Worm (Caenorhabditis elegans): ENCODE data around the gene mct-4.
A peak's percentile ranks its signal among the peaks of the same experiment; 100 is the strongest.

Gene mct-4

DNA sequence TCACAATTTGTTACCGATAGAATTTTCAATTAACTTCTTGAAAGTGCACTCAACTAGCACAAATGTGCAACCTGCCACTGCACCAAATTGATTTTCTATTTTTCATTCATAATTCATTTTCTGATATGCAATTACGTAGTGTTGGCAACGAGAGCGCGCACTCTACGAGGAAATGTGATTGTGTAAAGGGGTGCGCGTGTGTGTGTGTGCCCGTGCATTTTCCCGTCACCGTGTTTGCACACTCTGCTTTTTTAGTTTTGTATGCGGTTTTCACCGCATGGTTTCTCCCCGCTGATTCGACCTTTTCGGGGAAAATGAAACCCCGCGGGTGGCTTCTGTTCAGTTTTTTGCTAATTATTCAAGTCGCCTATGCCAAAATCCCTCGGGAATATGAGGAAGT lies 39.4 kb downstream of the mct-4 start, which contains the start of gene T07F12.2 (continued):
- TF ChIP-seq elt-2 (tag; optimal IDR thresholded peaks at IDR 0.05) (peak; percentile 21), nhr-85 (tag) (no peak), ceh-82 (tag; optimal IDR thresholded peaks at IDR 0.05) (peak in 2 of 3 experiments; percentile 5 to 59), nhr-19 (GFP tag; conservative IDR thresholded peaks at IDR 0.05) (no peak; the same call in 1 of the 2 replicates), fkh-10 (GFP tag; optimal IDR thresholded peaks at IDR 0.05) (peak; percentile 2), dsc-1 (tag; optimal IDR thresholded peaks at IDR 0.05) (peak; percentile 3), ceh-88 (GFP tag; IDR thresholded peaks at IDR 0.05) (no peak), aha-1 (tag; optimal IDR thresholded peaks at IDR 0.05) (no peak), hpl-2 (GFP tag; optimal IDR thresholded peaks at IDR 0.05) (no peak), ceh-90 (tag; optimal IDR thresholded peaks at IDR 0.05) (no peak), sup-37 (GFP tag; optimal IDR thresholded peaks at IDR 0.05) (no peak), ceh-63 (GFP tag; optimal IDR thresholded peaks at IDR 0.05) (no peak), F16B12.6 (tag; optimal IDR thresholded peaks at IDR 0.05) (peak; percentile 86), ztf-11 (tag; optimal IDR thresholded peaks at IDR 0.05) (no peak), unc-130 (tag; optimal IDR thresholded peaks at IDR 0.05) (no peak), blmp-1 (tag; optimal IDR thresholded peaks at IDR 0.05) (peak; percentile 51), nhr-12 (tag; optimal IDR thresholded peaks at IDR 0.05) (no peak), nhr-237 (tag; optimal IDR thresholded peaks at IDR 0.05) (no peak), lin-39 (tag; optimal IDR thresholded peaks at IDR 0.05) (no peak), swsn-7 (tag; optimal IDR thresholded peaks at IDR 0.05) (peak; percentile 51), nhr-47 (tag; optimal IDR thresholded peaks at IDR 0.05) (peak; percentile 69), dpl-1 (GFP tag; optimal IDR thresholded peaks at IDR 0.05) (no peak), lin-14 (GFP tag; optimal IDR thresholded peaks at IDR 0.05) (peak; percentile 46), unc-86 (tag; optimal IDR thresholded peaks at IDR 0.05) (no peak), ces-1 (GFP tag; optimal IDR thresholded peaks at IDR 0.05) (no peak), fkh-4 (tag; optimal IDR thresholded peaks at IDR 0.05; ENCODE audit: borderline replicate concordance) (no peak), hlh-4 (tag; optimal IDR thresholded peaks at IDR 0.05) (no peak), grh-1 (GFP tag; IDR thresholded peaks at IDR 0.05) (no peak), unc-62 (GFP tag; optimal IDR thresholded peaks at IDR 0.05) (no peak), pqm-1 (tag; optimal IDR thresholded peaks at IDR 0.05) (no peak)

DNA sequence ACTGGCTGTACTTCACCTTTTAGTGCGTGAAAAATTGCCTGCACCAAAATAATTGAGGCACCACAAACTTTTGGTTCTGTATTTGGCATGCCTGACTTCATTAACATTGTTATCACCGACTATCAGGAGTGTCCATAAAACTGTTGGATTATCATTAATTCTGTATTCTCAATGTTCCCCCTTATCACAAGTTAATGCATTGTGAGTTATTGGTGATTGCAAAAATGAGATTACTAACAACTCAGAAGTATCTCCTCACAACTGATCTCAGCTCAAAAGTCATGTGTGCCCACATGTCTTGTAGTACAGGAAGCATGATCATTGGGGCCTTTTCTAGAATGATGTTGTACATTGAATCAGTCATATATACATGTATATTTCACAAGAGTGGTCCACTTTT lies 43.9 kb downstream of the mct-4 start, which contains the start of gene arrd-23:
TSS of gene arrd-23 (plus strand) at position 301 of the 400 bp plus-strand sequence.
- TF ChIP-seq zag-1 (tag; optimal IDR thresholded peaks at IDR 0.05) (no peak), efl-3 (GFP tag; optimal IDR thresholded peaks at IDR 0.05) (no peak), rnt-1 (tag; optimal IDR thresholded peaks at IDR 0.05) (no peak)

DNA sequence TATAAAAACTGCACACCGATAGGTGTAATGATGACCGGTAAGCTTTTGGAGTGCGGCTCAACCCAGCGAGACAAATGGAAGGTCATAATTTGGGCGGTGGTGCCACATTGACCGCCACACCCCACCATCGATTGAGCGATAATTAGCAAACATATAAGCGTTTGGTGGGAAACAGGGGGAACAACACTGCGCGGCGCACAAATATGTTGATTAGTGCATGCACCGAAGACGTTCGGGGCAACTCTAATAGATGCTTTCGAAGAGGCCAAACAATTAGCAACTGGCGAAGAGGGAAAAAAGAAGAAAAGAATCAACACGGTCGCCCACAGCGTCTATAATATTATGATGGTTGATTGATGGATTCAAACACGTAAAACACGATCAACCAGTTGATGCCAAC lies 48.2 kb downstream of the mct-4 start:
- no peak for TF ChIP-seq lin-39 (tag; optimal IDR thresholded peaks at IDR 0.05)

DNA sequence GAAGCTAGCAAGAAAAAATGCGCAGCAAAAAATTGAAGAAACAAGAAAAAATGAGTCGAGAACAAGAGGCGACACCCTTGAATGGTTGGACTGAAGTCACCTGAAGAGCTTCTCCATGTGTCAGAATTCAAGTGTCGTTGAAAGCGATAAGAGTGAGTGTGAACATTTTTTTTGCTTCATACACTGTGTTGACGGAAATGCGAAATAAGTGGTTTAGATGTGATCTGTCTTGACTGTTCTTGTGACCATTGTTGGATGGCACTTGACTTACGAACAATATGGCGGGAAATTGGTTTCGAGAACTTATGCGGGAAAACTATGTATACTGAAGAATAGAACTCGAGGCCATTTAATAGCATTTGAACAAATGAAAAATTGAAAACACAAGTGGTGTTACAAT lies 49.6 kb downstream of the mct-4 start:
- TF ChIP-seq lin-15B (tag; optimal IDR thresholded peaks at IDR 0.05): no peak
- no peak for TF ChIP-seq isw-1 (GFP tag; IDR thresholded peaks at IDR 0.05)
- peak; percentile 19 for TF ChIP-seq nhr-85 (tag)

DNA sequence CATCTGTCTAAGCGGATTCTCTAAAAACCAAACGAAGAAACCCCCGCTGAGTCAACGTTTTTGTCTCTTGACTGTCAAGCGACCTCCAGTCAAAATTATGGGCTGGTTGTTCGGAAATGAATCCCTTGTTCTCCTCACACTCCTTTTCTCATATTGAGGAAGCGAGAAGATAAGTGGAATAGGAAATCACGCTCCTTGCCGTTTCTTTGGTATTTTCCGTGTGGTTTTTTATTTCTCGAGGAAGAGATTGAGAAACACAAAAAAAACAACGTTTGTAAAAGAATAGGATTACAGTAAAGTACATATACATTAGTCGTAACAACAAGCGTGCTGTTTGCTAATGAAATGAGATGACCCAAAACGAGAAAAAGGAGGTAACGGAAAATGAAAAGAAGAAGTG lies 52.7 kb downstream of the mct-4 start, which contains the start of gene tsp-14:
TSS of gene tsp-14 (minus strand) at position 62 of the 400 bp plus-strand sequence.
- TF ChIP-seq nhr-90 (tag; optimal IDR thresholded peaks at IDR 0.05; ENCODE audit: poor library complexity) (peak; percentile 8), snu-23 (GFP tag; optimal IDR thresholded peaks at IDR 0.05) (peak; percentile 12), jun-1 (tag; optimal IDR thresholded peaks at IDR 0.05) (no peak), nhr-85 (tag) (peak; percentile 88), mdl-1 (tag; optimal IDR thresholded peaks at IDR 0.05) (no peak), elt-3 (tag; optimal IDR thresholded peaks at IDR 0.05) (peak in 1 of 6 experiments; percentile 3), blmp-1 (tag; optimal IDR thresholded peaks at IDR 0.05) (peak; percentile 79), mep-1 (tag; optimal IDR thresholded peaks at IDR 0.05) (peak; percentile 36), lin-14 (GFP tag; optimal IDR thresholded peaks at IDR 0.05) (peak; percentile 81)
